Fruit fly (Drosophila melanogaster): ENCODE measurements around the gene Mf.

Gene Mf

dm6 chr3R:15181467-15181866 lies at the start of gene Mf:
Gene Mf (minus strand): TSS chr3R:15181510.
- TF ChIP-seq insv (optimal IDR thresholded peaks at IDR 0.05) (no peak), ttk (optimal IDR thresholded peaks at IDR 0.05) (no peak), Myc (optimal IDR thresholded peaks at IDR 0.05) (no peak), psq (optimal IDR thresholded peaks at IDR 0.05) (no peak), Sin3A (optimal IDR thresholded peaks at IDR 0.05) (no peak), h (optimal IDR thresholded peaks at IDR 0.05) (no peak)

- TF ChIP-seq ttk (optimal IDR thresholded peaks at IDR 0.05) (no peak), h (optimal IDR thresholded peaks at IDR 0.05) (no peak)
Observed at dm6 chr3R:15230285-15230684, 49.0 kb upstream of the Mf start, which contains the start of gene CG34316. Gene CG34316 (plus strand): TSS chr3R:15230585.

- no peak for TF ChIP-seq insv (optimal IDR thresholded peaks at IDR 0.05)
Observed at dm6 chr3R:15229329-15229876, 48.1 kb upstream of the Mf start, which contains the start of the genes Art3 and mRpS10. Gene Art3 (minus strand): TSS chr3R:15229408. Gene mRpS10 (plus strand): TSS chr3R:15229665.

- TF ChIP-seq ttk (optimal IDR thresholded peaks at IDR 0.05) (no peak), Sin3A (optimal IDR thresholded peaks at IDR 0.05) (no peak), psq (optimal IDR thresholded peaks at IDR 0.05) (no peak), Myc (optimal IDR thresholded peaks at IDR 0.05) (no peak), h (optimal IDR thresholded peaks at IDR 0.05) (no peak), insv (optimal IDR thresholded peaks at IDR 0.05) (no peak)
Observed at dm6 chr3R:15225279-15225730, 44.0 kb upstream of the Mf start, which contains the start of the genes CG31344 and Caf1-55. Gene CG31344 (minus strand): TSS chr3R:15225329. Gene Caf1-55 (plus strand): TSS chr3R:15225576.

dm6 chr3R:15222973-15223372 lies 41.7 kb upstream of the Mf start, which contains the start of gene Polr2G:
Gene Polr2G (minus strand): TSS chr3R:15223180.
- no peak for TF ChIP-seq insv (optimal IDR thresholded peaks at IDR 0.05)
- no peak for TF ChIP-seq Myc (optimal IDR thresholded peaks at IDR 0.05)
- no peak for TF ChIP-seq h (optimal IDR thresholded peaks at IDR 0.05)
- no peak for TF ChIP-seq Sin3A (optimal IDR thresholded peaks at IDR 0.05)
- no peak for TF ChIP-seq ttk (optimal IDR thresholded peaks at IDR 0.05)
- no peak for TF ChIP-seq psq (optimal IDR thresholded peaks at IDR 0.05)

dm6 chr3R:15218824-15219576 lies 37.7 kb upstream of the Mf start, which contains the start of the genes SIDL and CG12241:
Gene SIDL (minus strand): TSS chr3R:15218874.
Gene CG12241 (plus strand): TSS chr3R:15219256.
- no peak for TF ChIP-seq Sin3A (optimal IDR thresholded peaks at IDR 0.05)
- TF ChIP-seq Myc (optimal IDR thresholded peaks at IDR 0.05) = no peak
- TF ChIP-seq h (optimal IDR thresholded peaks at IDR 0.05) = no peak
- no peak for TF ChIP-seq ttk (optimal IDR thresholded peaks at IDR 0.05)
- no peak for TF ChIP-seq insv (optimal IDR thresholded peaks at IDR 0.05)
- TF ChIP-seq psq (optimal IDR thresholded peaks at IDR 0.05) = no peak

dm6 chr3R:15213362-15213989 lies 32.2 kb upstream of the Mf start, which contains the start of the genes CG6654 and CG4210:
Gene CG6654 (minus strand): TSS chr3R:15213658.
Gene CG4210 (plus strand): TSS chr3R:15213974.
- TF ChIP-seq psq (optimal IDR thresholded peaks at IDR 0.05) (no peak), ttk (optimal IDR thresholded peaks at IDR 0.05) (no peak), insv (optimal IDR thresholded peaks at IDR 0.05) (no peak), Sin3A (optimal IDR thresholded peaks at IDR 0.05) (no peak), h (optimal IDR thresholded peaks at IDR 0.05) (no peak), Myc (optimal IDR thresholded peaks at IDR 0.05) (no peak)

- TF ChIP-seq Sin3A (optimal IDR thresholded peaks at IDR 0.05) (no peak), Myc (optimal IDR thresholded peaks at IDR 0.05) (no peak), insv (optimal IDR thresholded peaks at IDR 0.05) (no peak), ttk (optimal IDR thresholded peaks at IDR 0.05) (no peak), h (optimal IDR thresholded peaks at IDR 0.05) (no peak), psq (optimal IDR thresholded peaks at IDR 0.05) (no peak)
Observed at dm6 chr3R:15208712-15209499, 27.6 kb upstream of the Mf start, which contains the start of the genes Spn88Eb and Mau2. Gene Spn88Eb (minus strand): TSS chr3R:15208762. Gene Mau2 (plus strand): TSS chr3R:15209204.

- TF ChIP-seq insv (optimal IDR thresholded peaks at IDR 0.05) (no peak), Sin3A (optimal IDR thresholded peaks at IDR 0.05) (no peak), psq (optimal IDR thresholded peaks at IDR 0.05) (no peak)
Observed at dm6 chr3R:15206273-15206672, 25.0 kb upstream of the Mf start, which contains the start of gene Spn88Ea. Gene Spn88Ea (minus strand): TSS chr3R:15206447.

- TF ChIP-seq ttk (optimal IDR thresholded peaks at IDR 0.05) = no peak
- no peak for TF ChIP-seq h (optimal IDR thresholded peaks at IDR 0.05)
- no peak for TF ChIP-seq insv (optimal IDR thresholded peaks at IDR 0.05)
- no peak for TF ChIP-seq psq (optimal IDR thresholded peaks at IDR 0.05)
- TF ChIP-seq Myc (optimal IDR thresholded peaks at IDR 0.05) = no peak
- no peak for TF ChIP-seq Sin3A (optimal IDR thresholded peaks at IDR 0.05)
Observed at dm6 chr3R:15205223-15205622, 23.9 kb upstream of the Mf start.

dm6 chr3R:15198052-15198793 lies 16.9 kb upstream of the Mf start:
- TF ChIP-seq h (optimal IDR thresholded peaks at IDR 0.05) (no peak), psq (optimal IDR thresholded peaks at IDR 0.05) (no peak)

Measured in Kc167 (cell line).